Fruit fly (Drosophila melanogaster) whole organism, embryonic: ENCODE measurements around the gene CG43137.

Source experiments
- Atf3 ChIP-seq: fragments of 200-800 bp; sonication (Bioruptor generic); optimal IDR thresholded peaks from 3 replicates; lab custom pipeline; 2016; ENCODE audit warnings: missing biosample characterization, missing genetic modification characterization
- CG10565 ChIP-seq: fragments of 200-800 bp; sonication (Bioruptor generic); optimal IDR thresholded peaks from 3 replicates; lab custom pipeline; 2016; ENCODE audit warnings: missing biosample characterization, mild to moderate bottlenecking, missing genetic modification characterization
- CG13287 ChIP-seq: fragments of 200-800 bp; sonication (Bioruptor generic); IDR thresholded peaks from 2 replicates; pipeline ENCODE4 v1.3.6; 2022; ENCODE audit warnings: missing biosample characterization, missing genetic modification characterization; ENCODE audit not compliant: partially characterized antibody
- CG14965 ChIP-seq: fragments of 200-800 bp; sonication (Bioruptor generic); optimal IDR thresholded peaks from 2 replicates; lab custom pipeline; 2016; ENCODE audit warnings: missing biosample characterization, missing genetic modification characterization, borderline replicate concordance
- CG4820 ChIP-seq: fragments of 200-800 bp; sonication (Bioruptor generic); optimal IDR thresholded peaks from 3 replicates; lab custom pipeline; 2016; ENCODE audit warnings: missing biosample characterization, missing genetic modification characterization
- CG8388 ChIP-seq: fragments of 200-800 bp; sonication (Bioruptor generic); optimal IDR thresholded peaks from 2 replicates; lab custom pipeline; 2019; ENCODE audit warnings: missing biosample characterization, mild to moderate bottlenecking, missing genetic modification characterization, moderate library complexity
- Nf-YA ChIP-seq: fragments of 200-800 bp; sonication (Bioruptor generic); IDR thresholded peaks from 2 replicates; pipeline ENCODE4 v1.3.6; 2022; ENCODE audit warnings: missing biosample characterization, missing genetic modification characterization
- bowl ChIP-seq: fragments of 200-800 bp; sonication (Bioruptor generic); IDR thresholded peaks from 2 replicates; pipeline ENCODE4 v1.3.6; 2022; ENCODE audit warnings: missing biosample characterization, missing genetic modification characterization
- dpn ChIP-seq, 2 experiments: fragments of 200-800 bp; sonication (Bioruptor generic); optimal IDR thresholded peaks; 3 replicates each; lab custom pipeline; 2016; ENCODE audit warnings: missing biosample characterization in 2 of 2, missing genetic modification characterization in 2 of 2
- nerfin-2 ChIP-seq: fragments of 200-800 bp; sonication (Bioruptor generic); IDR thresholded peaks from 2 replicates; pipeline ENCODE4 v1.3.6; 2022; ENCODE audit warnings: missing biosample characterization, missing genetic modification characterization; ENCODE audit not compliant: partially characterized antibody
- stc ChIP-seq: fragments of 200-800 bp; sonication (Bioruptor generic); IDR thresholded peaks from 2 replicates; pipeline ENCODE4 v1.3.6; 2022; ENCODE audit warnings: missing biosample characterization, missing genetic modification characterization

- TF ChIP-seq bowl (GFP tag; lab: Robert Waterston, UW): no peak
- TF ChIP-seq Atf3: no peak
- no peak for TF ChIP-seq Nf-YA (GFP tag; lab: Robert Waterston, UW)
- TF ChIP-seq CG4820 (GFP tag; lab: Kevin White, UChicago): no peak
- TF ChIP-seq CG10565 (GFP tag; lab: Kevin White, UChicago): no peak
- no peak for TF ChIP-seq stc (GFP tag; lab: Robert Waterston, UW)
- TF ChIP-seq CG14965 (GFP tag; lab: Kevin White, UChicago): no peak
- TF ChIP-seq dpn (GFP tag; optimal IDR thresholded peaks at IDR 0.05; lab: Kevin White, UChicago): no peak
- no peak for TF ChIP-seq nerfin-2 (GFP tag; lab: Robert Waterston, UW)
- TF ChIP-seq CG8388 (GFP tag; lab: Kevin White, UChicago): no peak
- no peak for TF ChIP-seq CG13287 (GFP tag; lab: Robert Waterston, UW)
These were observed 40.5 kb upstream of the CG43137 start, which contains the start of gene CG4020 for dm6 chrX:5905446-5905845.
